Worm (Caenorhabditis elegans): ENCODE measurements around the gene rpl-11.1.

rpl-11.1 gene

DNA sequence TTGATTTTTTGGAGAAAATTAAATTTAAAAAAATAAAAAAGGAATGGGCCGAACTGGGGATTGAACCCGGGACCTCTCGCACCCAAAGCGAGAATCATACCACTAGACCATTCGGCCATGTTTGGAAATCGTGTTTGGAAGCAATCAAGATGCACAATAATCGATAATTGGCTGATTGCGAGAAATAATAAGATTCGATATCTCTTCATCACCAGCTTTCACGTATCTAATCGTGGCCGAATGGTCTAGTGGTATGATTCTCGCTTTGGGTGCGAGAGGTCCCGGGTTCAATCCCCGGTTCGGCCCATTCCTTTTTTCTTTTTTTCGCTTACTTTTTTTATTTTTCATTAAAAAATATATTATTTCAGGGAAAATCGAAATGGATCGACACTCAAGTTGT is 3.8 kb downstream of the rpl-11.1 start (continued):
- TF ChIP-seq hmg-1.1 (GFP tag; IDR thresholded peaks at IDR 0.05), result no peak
- no peak for TF ChIP-seq dmd-9 (GFP tag; IDR thresholded peaks at IDR 0.05)
- TF ChIP-seq mxl-2 (GFP tag; conservative IDR thresholded peaks at IDR 0.05), result no peak
- no peak for TF ChIP-seq unc-130 (GFP tag; optimal IDR thresholded peaks at IDR 0.05)
- no peak for TF ChIP-seq nhr-11 (tag; optimal IDR thresholded peaks at IDR 0.05)
- no peak for TF ChIP-seq daf-16 (GFP tag; optimal IDR thresholded peaks at IDR 0.05)
- TF ChIP-seq daf-16 (tag; optimal IDR thresholded peaks at IDR 0.05), result no peak
- TF ChIP-seq mep-1 (tag; optimal IDR thresholded peaks at IDR 0.05), result no peak
- no peak for TF ChIP-seq egl-43 (GFP tag; IDR thresholded peaks at IDR 0.05)
- TF ChIP-seq dpl-1 (GFP tag; optimal IDR thresholded peaks at IDR 0.05), result no peak
- peak; percentile 76 for TF ChIP-seq F26F4.8 (GFP tag; conservative IDR thresholded peaks at IDR 0.05)
- no peak for TF ChIP-seq fkh-10 (GFP tag; optimal IDR thresholded peaks at IDR 0.05)
- TF ChIP-seq duxl-1 (tag; optimal IDR thresholded peaks at IDR 0.05; ENCODE audit: poor library complexity), result peak; percentile 25
- no peak for TF ChIP-seq ztf-7 (tag; optimal IDR thresholded peaks at IDR 0.05)
- TF ChIP-seq cey-2 (tag; optimal IDR thresholded peaks at IDR 0.05; ENCODE audit: borderline replicate concordance, insufficient read depth), result no peak
- no peak for TF ChIP-seq zfp-2 (tag; optimal IDR thresholded peaks at IDR 0.05)
- no peak for TF ChIP-seq snpc-4 (tag; optimal IDR thresholded peaks at IDR 0.05)
- no peak for TF ChIP-seq nhr-10 (tag; optimal IDR thresholded peaks at IDR 0.05)

DNA sequence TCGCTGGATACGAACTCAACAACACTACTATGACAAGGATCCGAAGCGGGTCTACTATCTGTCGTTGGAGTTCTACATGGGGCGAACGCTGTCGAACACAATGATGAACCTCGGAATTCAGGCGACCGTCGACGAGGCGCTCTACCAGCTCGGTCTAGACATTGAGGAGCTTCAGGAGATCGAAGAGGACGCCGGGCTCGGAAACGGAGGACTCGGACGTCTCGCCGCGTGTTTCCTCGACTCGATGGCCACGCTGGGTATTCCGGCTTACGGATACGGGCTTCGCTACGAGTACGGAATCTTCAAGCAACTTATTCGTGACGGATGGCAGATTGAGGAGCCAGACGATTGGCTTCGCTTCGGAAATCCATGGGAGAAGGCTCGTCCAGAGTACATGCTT is 4.2 kb downstream of the rpl-11.1 start:
- TF ChIP-seq lsy-2 (tag; optimal IDR thresholded peaks at IDR 0.05) (no peak), nhr-41 (GFP tag; IDR thresholded peaks at IDR 0.05) (no peak), set-16 (GFP tag; IDR thresholded peaks at IDR 0.05) (peak; percentile 80), F49E8.2 (tag; optimal IDR thresholded peaks at IDR 0.05; ENCODE audit: borderline replicate concordance) (no peak), snpc-4 (tag; optimal IDR thresholded peaks at IDR 0.05) (no peak), php-3 (GFP tag; IDR thresholded peaks at IDR 0.05) (no peak), daf-8 (GFP tag; IDR thresholded peaks at IDR 0.05) (no peak), lin-39 (tag; optimal IDR thresholded peaks at IDR 0.05) (no peak), ceh-62 (tag; optimal IDR thresholded peaks at IDR 0.05) (no peak), ces-1 (GFP tag; optimal IDR thresholded peaks at IDR 0.05) (no peak), nhr-6 (tag; optimal IDR thresholded peaks at IDR 0.05) (no peak), unc-62 (GFP tag; optimal IDR thresholded peaks at IDR 0.05 in 1 of 2) (peak in 1 of 2 experiments; percentile 75), unc-62 (tag; optimal IDR thresholded peaks at IDR 0.05) (no peak), zip-2 (tag; optimal IDR thresholded peaks at IDR 0.05) (no peak), tra-1 (GFP tag; IDR thresholded peaks at IDR 0.05) (no peak), D1046.2 (GFP tag; IDR thresholded peaks at IDR 0.05) (no peak), pha-4 (GFP tag; IDR thresholded peaks at IDR 0.05) (no peak), pha-4 (tag; optimal IDR thresholded peaks at IDR 0.05) (no peak)

DNA sequence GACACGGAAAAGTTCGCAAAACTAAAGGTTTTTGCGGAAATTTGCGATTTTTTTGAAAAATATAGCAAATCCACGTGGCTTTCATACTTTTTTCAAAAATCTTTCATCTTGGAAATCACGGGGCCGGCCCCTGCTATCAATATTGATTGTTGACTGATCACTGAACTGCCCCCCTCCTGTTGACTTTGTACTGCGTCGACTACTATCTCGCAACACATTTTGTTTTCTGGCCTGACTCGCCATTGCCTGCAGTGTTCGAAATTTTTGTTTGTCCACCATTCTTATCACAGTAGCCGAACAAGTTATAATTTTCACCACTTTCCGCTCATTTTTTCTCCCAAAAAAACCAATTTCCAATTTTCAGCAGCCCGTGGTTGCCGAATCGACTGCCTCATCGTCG is 4.8 kb downstream of the rpl-11.1 start:
- TF ChIP-seq F10B5.3 (tag; optimal IDR thresholded peaks at IDR 0.05) (no peak), aha-1 (tag) (peak; percentile 92), hlh-11 (tag; optimal IDR thresholded peaks at IDR 0.05) (peak; percentile 9), hlh-30 (tag; optimal IDR thresholded peaks at IDR 0.05; ENCODE audit: insufficient read depth) (peak; percentile 36), mdl-1 (tag; optimal IDR thresholded peaks at IDR 0.05) (peak in 1 of 2 experiments; percentile 4), cey-2 (tag; optimal IDR thresholded peaks at IDR 0.05; ENCODE audit: borderline replicate concordance, insufficient read depth) (no peak), lin-13 (GFP tag; optimal IDR thresholded peaks at IDR 0.05) (no peak), unc-39 (tag; optimal IDR thresholded peaks at IDR 0.05) (no peak), nhr-76 (tag; optimal IDR thresholded peaks at IDR 0.05) (no peak), lim-7 (GFP tag; IDR thresholded peaks at IDR 0.05) (no peak), lin-38 (GFP tag; IDR thresholded peaks at IDR 0.05) (no peak), nhr-28 (tag; optimal IDR thresholded peaks at IDR 0.05) (peak; percentile 20), hmg-1.1 (GFP tag; IDR thresholded peaks at IDR 0.05) (no peak), nhr-102 (tag; optimal IDR thresholded peaks at IDR 0.05) (no peak), dve-1 (tag; optimal IDR thresholded peaks at IDR 0.05; ENCODE audit: insufficient read depth) (peak; percentile 35), F49E8.2 (tag; optimal IDR thresholded peaks at IDR 0.05; ENCODE audit: borderline replicate concordance) (no peak), nhr-48 (tag; optimal IDR thresholded peaks at IDR 0.05) (no peak), daf-16 (GFP tag; optimal IDR thresholded peaks at IDR 0.05) (peak in 1 of 2 experiments; percentile 20), daf-16 (tag; optimal IDR thresholded peaks at IDR 0.05) (peak; percentile 88)
